Fruit fly (Drosophila melanogaster) whole organism, prepupa: Measurements from ENCODE around the gene CG13465.

Experiments used
- Blimp-1 ChIP-seq: fragments of 200-800 bp; sonication (Bioruptor generic); optimal IDR thresholded peaks from 3 replicates; lab custom pipeline; 2017; ENCODE audit warnings: missing biosample characterization, missing genetic modification characterization, mild to moderate bottlenecking, moderate library complexity, missing genetic modification reagents
- CG10631 ChIP-seq: fragments of 200-800 bp; sonication (Bioruptor generic); optimal IDR thresholded peaks from 2 replicates; lab custom pipeline; 2016; ENCODE audit warnings: missing biosample characterization, missing genetic modification characterization
- CG10669 ChIP-seq: fragments of 200-800 bp; sonication (Bioruptor generic); optimal IDR thresholded peaks from 3 replicates; lab custom pipeline; 2018; ENCODE audit warnings: missing biosample characterization, mild to moderate bottlenecking, missing genetic modification characterization, moderate library complexity
- CG11762 ChIP-seq: fragments of 200-800 bp; sonication (Bioruptor generic); optimal IDR thresholded peaks from 3 replicates; lab custom pipeline; 2016; ENCODE audit warnings: missing biosample characterization, missing genetic modification characterization; ENCODE audit not compliant: insufficient read depth
- CG1621 ChIP-seq: fragments of 200-800 bp; sonication (Bioruptor generic); optimal IDR thresholded peaks from 3 replicates; lab custom pipeline; 2018; ENCODE audit warnings: missing biosample characterization, mild to moderate bottlenecking, missing genetic modification characterization
- CG31627 ChIP-seq: fragments of 200-800 bp; sonication (Bioruptor generic); optimal IDR thresholded peaks from 3 replicates; lab custom pipeline; 2016; ENCODE audit warnings: missing biosample characterization, missing genetic modification characterization
- CG32006 ChIP-seq: fragments of 200-800 bp; sonication (Bioruptor generic); optimal IDR thresholded peaks from 3 replicates; lab custom pipeline; 2017; ENCODE audit warnings: missing biosample characterization, mild to moderate bottlenecking, missing genetic modification characterization
- CG34406 ChIP-seq: fragments of 200-800 bp; sonication (Bioruptor generic); optimal IDR thresholded peaks from 3 replicates; lab custom pipeline; 2016; ENCODE audit warnings: missing biosample characterization, missing genetic modification characterization
- CG3919 ChIP-seq: fragments of 200-800 bp; sonication (Bioruptor generic); optimal IDR thresholded peaks from 3 replicates; lab custom pipeline; 2016; ENCODE audit warnings: missing biosample characterization, missing genetic modification characterization
- CG4318 ChIP-seq: fragments of 200-800 bp; sonication (Bioruptor generic); optimal IDR thresholded peaks from 3 replicates; lab custom pipeline; 2017; ENCODE audit warnings: missing biosample characterization, mild to moderate bottlenecking, missing genetic modification characterization
- CG6792 ChIP-seq: fragments of 200-800 bp; sonication (Bioruptor generic); optimal IDR thresholded peaks from 3 replicates; lab custom pipeline; 2016; ENCODE audit warnings: missing biosample characterization, missing genetic modification characterization
- CG6808 ChIP-seq: fragments of 200-800 bp; sonication (Bioruptor generic); optimal IDR thresholded peaks from 3 replicates; lab custom pipeline; 2017; ENCODE audit warnings: missing biosample characterization, missing genetic modification characterization, mild to moderate bottlenecking, moderate library complexity, missing genetic modification reagents
- CG6854 ChIP-seq: fragments of 200-800 bp; sonication (Bioruptor generic); optimal IDR thresholded peaks from 2 replicates; lab custom pipeline; 2017; ENCODE audit warnings: missing biosample characterization, mild to moderate bottlenecking, missing genetic modification characterization
- CG7368 ChIP-seq: fragments of 200-800 bp; sonication (Bioruptor generic); optimal IDR thresholded peaks from 3 replicates; lab custom pipeline; 2016; ENCODE audit warnings: missing biosample characterization, missing genetic modification characterization
- CG8119 ChIP-seq: fragments of 200-800 bp; sonication (Bioruptor generic); IDR thresholded peaks from 3 replicates; pipeline ENCODE4 v1.3.6; 2022; ENCODE audit warnings: missing biosample characterization, missing genetic modification characterization
- CG8319 ChIP-seq: fragments of 200-800 bp; sonication (Bioruptor generic); optimal IDR thresholded peaks from 3 replicates; lab custom pipeline; 2016; ENCODE audit warnings: missing biosample characterization, missing genetic modification characterization
- CG9139 ChIP-seq: fragments of 200-800 bp; sonication (Bioruptor generic); optimal IDR thresholded peaks from 3 replicates; lab custom pipeline; 2017; ENCODE audit warnings: missing biosample characterization, mild to moderate bottlenecking, missing genetic modification characterization
- Eip78C ChIP-seq: fragments of 200-800 bp; sonication (Bioruptor generic); peaks from one replicate; lab custom pipeline; 2016; ENCODE audit warnings: missing biosample characterization, missing genetic modification characterization
- Eip93F ChIP-seq: fragments of 200-800 bp; sonication (Bioruptor generic); optimal IDR thresholded peaks from 2 replicates; lab custom pipeline; 2016; ENCODE audit warnings: missing biosample characterization, mild to moderate bottlenecking, missing genetic modification characterization
- Ets21C ChIP-seq: fragments of 200-800 bp; sonication (Bioruptor generic); optimal IDR thresholded peaks from 3 replicates; lab custom pipeline; 2016; ENCODE audit warnings: missing biosample characterization, missing genetic modification characterization
- Hr39 ChIP-seq: fragments of 200-800 bp; sonication (Bioruptor generic); optimal IDR thresholded peaks from 2 replicates; lab custom pipeline; 2016; ENCODE audit warnings: missing biosample characterization, missing genetic modification characterization
- Hr4 ChIP-seq: fragments of 200-800 bp; sonication (Bioruptor generic); optimal IDR thresholded peaks from 3 replicates; lab custom pipeline; 2016; ENCODE audit warnings: missing biosample characterization, missing genetic modification characterization
- Lpt ChIP-seq: fragments of 200-800 bp; sonication (Bioruptor generic); optimal IDR thresholded peaks from 3 replicates; lab custom pipeline; 2016; ENCODE audit warnings: missing biosample characterization, missing genetic modification characterization
- Sox102F ChIP-seq: fragments of 200-800 bp; sonication (Bioruptor generic); optimal IDR thresholded peaks from 2 replicates; lab custom pipeline; 2016; ENCODE audit warnings: missing biosample characterization, mild to moderate bottlenecking, missing genetic modification characterization
- achi ChIP-seq: fragments of 200-800 bp; sonication (Bioruptor generic); optimal IDR thresholded peaks from 3 replicates; lab custom pipeline; 2016; ENCODE audit warnings: missing biosample characterization, missing genetic modification characterization
- acj6 ChIP-seq: fragments of 200-800 bp; sonication (Bioruptor generic); optimal IDR thresholded peaks from 3 replicates; lab custom pipeline; 2016; ENCODE audit warnings: missing biosample characterization, missing genetic modification characterization
- cyc ChIP-seq: fragments of 200-800 bp; sonication (Bioruptor generic); optimal IDR thresholded peaks from 3 replicates; lab custom pipeline; 2016; ENCODE audit warnings: missing biosample characterization, missing genetic modification characterization
- dsx ChIP-seq: fragments of 200-800 bp; optimal IDR thresholded peaks from 3 replicates; lab custom pipeline; 2019; ENCODE audit warnings: missing biosample characterization, mild to moderate bottlenecking, missing genetic modification characterization, moderate library complexity; ENCODE audit not compliant: poor library complexity, severe bottlenecking
- fd59A ChIP-seq: fragments of 200-800 bp; sonication (Bioruptor generic); optimal IDR thresholded peaks from 2 replicates; lab custom pipeline; 2017; ENCODE audit warnings: missing biosample characterization, mild to moderate bottlenecking, missing genetic modification characterization, missing genetic modification reagents
- net ChIP-seq: fragments of 200-800 bp; sonication (Bioruptor generic); optimal IDR thresholded peaks from 3 replicates; lab custom pipeline; 2016; ENCODE audit warnings: missing biosample characterization, missing genetic modification characterization
- pdm3 ChIP-seq: fragments of 200-800 bp; sonication (Bioruptor generic); optimal IDR thresholded peaks from 3 replicates; lab custom pipeline; 2016; ENCODE audit warnings: missing biosample characterization, missing genetic modification characterization
- salr ChIP-seq, 2 experiments: fragments of 200-800 bp; sonication (Bioruptor generic); optimal IDR thresholded peaks; 3 replicates each; lab custom pipeline; 2016 to 2018; ENCODE audit warnings: missing biosample characterization in 2 of 2, missing genetic modification characterization in 2 of 2, mild to moderate bottlenecking in 1 of 2
- spab ChIP-seq: fragments of 200-800 bp; sonication (Bioruptor generic); optimal IDR thresholded peaks from 2 replicates; lab custom pipeline; 2017; ENCODE audit warnings: missing biosample characterization, mild to moderate bottlenecking, missing genetic modification characterization, missing genetic modification reagents
- svp ChIP-seq: fragments of 200-800 bp; sonication (Bioruptor generic); peaks from one replicate; lab custom pipeline; 2016; ENCODE audit warnings: missing biosample characterization, missing genetic modification characterization
- topi ChIP-seq: fragments of 200-800 bp; sonication (Bioruptor generic); optimal IDR thresholded peaks from 3 replicates; lab custom pipeline; 2016; ENCODE audit warnings: missing biosample characterization, missing genetic modification characterization

Gene CG13465

DNA sequence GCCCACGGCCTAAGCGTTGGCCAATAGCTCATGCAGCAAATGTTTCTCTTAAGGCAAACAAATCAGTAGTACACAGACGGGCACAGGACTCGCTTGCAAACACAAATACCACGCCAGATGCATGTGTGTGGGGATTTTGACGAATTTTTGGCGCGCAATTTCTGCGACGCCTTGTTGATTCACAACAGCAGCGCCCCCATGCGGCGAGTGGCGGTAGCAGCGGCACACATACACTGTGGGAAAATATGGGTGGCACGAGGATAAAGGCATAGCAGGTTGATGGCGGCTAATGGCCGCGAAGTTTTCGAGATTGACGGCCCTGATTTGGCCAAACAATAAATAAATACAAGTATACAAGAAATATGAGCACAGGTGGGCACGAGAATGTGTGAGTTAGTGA lies 18.5 kb downstream of the CG13465 start:
- TF ChIP-seq fd59A (GFP tag; lab: Kevin White, UChicago) (no peak), CG7368 (no peak), Eip78C (GFP tag; lab: Kevin White, UChicago) (no peak), CG1621 (no peak), salr (GFP tag; optimal IDR thresholded peaks at IDR 0.05; lab: Kevin White, UChicago) (no peak), CG34406 (GFP tag; lab: Kevin White, UChicago) (no peak), CG8319 (GFP tag; lab: Kevin White, UChicago) (no peak), Blimp-1 (GFP tag; lab: Kevin White, UChicago) (no peak), spab (GFP tag; lab: Kevin White, UChicago) (no peak), net (GFP tag; lab: Kevin White, UChicago) (no peak), Ets21C (GFP tag; lab: Kevin White, UChicago) (no peak), svp (GFP tag; lab: Kevin White, UChicago) (no peak), acj6 (no peak)

DNA sequence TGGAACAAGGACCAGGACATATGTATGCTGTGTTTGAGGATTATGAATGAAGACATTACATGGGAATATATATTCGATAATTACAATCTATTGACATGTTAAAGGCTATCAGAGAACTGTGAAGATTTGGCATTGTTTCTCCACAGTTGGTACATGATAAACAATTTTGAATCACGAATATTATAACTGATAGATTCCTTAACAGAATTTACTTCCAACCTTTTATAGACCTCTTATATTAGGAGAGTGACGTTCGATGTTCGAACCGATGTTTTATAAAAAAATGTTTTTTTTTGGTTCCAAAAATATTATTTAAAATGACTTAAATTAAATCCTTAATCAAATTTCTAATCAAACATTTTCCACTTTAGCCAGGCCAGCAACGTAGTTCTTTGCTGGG lies 40.6 kb downstream of the CG13465 start, which contains the start of gene DCX-EMAP:
Gene DCX-EMAP (plus strand): TSS at position 301 of the 400 bp plus-strand sequence.
- no peak for TF ChIP-seq topi (GFP tag; lab: Kevin White, UChicago)
- no peak for TF ChIP-seq CG8119 (GFP tag; lab: Robert Waterston, UW)
- no peak for TF ChIP-seq CG6792 (GFP tag; lab: Kevin White, UChicago)
- no peak for TF ChIP-seq salr (GFP tag; optimal IDR thresholded peaks at IDR 0.05; lab: Kevin White, UChicago)
- no peak for TF ChIP-seq CG9139 (GFP tag; lab: Kevin White, UChicago)
- no peak for TF ChIP-seq CG10631
- no peak for TF ChIP-seq net (GFP tag; lab: Kevin White, UChicago)
- TF ChIP-seq CG6808 (GFP tag; lab: Kevin White, UChicago) = no peak
- no peak for TF ChIP-seq fd59A (GFP tag; lab: Kevin White, UChicago)
- no peak for TF ChIP-seq achi (GFP tag; lab: Kevin White, UChicago)
- no peak for TF ChIP-seq CG4318
- TF ChIP-seq dsx (GFP tag; lab: Kevin White, UChicago) = no peak

DNA sequence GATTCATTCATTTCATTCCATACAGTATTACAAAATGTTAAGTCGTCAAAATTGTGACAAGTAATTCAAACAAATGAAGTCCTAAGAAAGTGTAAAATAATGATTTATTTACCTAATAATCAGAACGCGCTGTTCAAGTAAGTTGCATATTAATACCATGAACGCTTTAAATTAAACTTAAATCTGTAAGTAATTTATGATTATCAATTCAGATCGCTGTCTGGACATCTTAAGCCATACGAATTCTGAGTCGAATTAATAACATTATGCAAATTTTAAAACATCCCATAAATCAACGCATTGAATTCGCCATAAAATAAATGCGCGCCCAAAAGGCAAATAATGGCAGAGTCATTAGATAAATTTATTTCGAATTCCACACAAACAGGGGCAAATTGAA lies 49.8 kb downstream of the CG13465 start, which contains the start of gene CG34245:
Gene CG34245 (minus strand): TSS at position 101 of the 400 bp plus-strand sequence.
- TF ChIP-seq CG34406 (GFP tag; lab: Kevin White, UChicago) (no peak), CG32006 (GFP tag; lab: Kevin White, UChicago) (no peak), Hr39 (GFP tag; lab: Kevin White, UChicago) (no peak), CG10669 (GFP tag; lab: Kevin White, UChicago) (no peak), CG31627 (GFP tag; lab: Kevin White, UChicago) (no peak), CG6792 (GFP tag; lab: Kevin White, UChicago) (no peak), CG11762 (GFP tag; lab: Kevin White, UChicago) (no peak), CG6808 (GFP tag; lab: Kevin White, UChicago) (no peak), acj6 (no peak), cyc (GFP tag; lab: Kevin White, UChicago) (no peak), svp (GFP tag; lab: Kevin White, UChicago) (no peak), CG6854 (GFP tag; lab: Kevin White, UChicago) (no peak), Eip93F (no peak), CG3919 (no peak), Sox102F (GFP tag; lab: Kevin White, UChicago) (no peak), pdm3 (GFP tag; lab: Kevin White, UChicago) (no peak), Hr4 (GFP tag; lab: Kevin White, UChicago) (no peak), Lpt (no peak), salr (GFP tag; optimal IDR thresholded peaks at IDR 0.05; lab: Kevin White, UChicago) (no peak)
